Fruit fly (Drosophila melanogaster): ENCODE data around the gene CG18661.

Gene CG18661

DNA sequence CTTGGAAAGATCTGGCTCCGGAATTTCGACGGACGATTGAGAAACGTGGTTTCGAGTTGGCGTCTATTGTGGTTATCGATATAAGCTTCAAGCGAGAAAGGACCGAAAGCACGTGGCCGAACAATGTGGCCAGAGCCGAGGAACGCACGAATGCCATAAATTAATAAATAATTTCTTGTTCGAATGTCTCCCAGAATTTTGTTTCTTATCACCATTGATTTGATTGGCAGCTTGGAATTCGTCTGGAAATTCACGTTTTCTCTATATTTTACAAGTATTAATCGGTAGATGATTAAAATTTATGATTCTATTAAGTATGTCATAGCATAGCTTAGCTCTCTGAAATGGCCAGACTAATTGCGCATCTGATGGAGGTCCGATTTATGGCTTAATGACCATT lies 16.6 kb downstream of the CG18661 start, which contains the start of gene Rcd-1r:
Gene Rcd-1r, minus strand, starts transcription at position 101 of the 400 bp plus-strand sequence.
- no peak for TF ChIP-seq CG17801 (GFP tag; optimal IDR thresholded peaks at IDR 0.05; ENCODE audit: partially characterized antibody)

DNA sequence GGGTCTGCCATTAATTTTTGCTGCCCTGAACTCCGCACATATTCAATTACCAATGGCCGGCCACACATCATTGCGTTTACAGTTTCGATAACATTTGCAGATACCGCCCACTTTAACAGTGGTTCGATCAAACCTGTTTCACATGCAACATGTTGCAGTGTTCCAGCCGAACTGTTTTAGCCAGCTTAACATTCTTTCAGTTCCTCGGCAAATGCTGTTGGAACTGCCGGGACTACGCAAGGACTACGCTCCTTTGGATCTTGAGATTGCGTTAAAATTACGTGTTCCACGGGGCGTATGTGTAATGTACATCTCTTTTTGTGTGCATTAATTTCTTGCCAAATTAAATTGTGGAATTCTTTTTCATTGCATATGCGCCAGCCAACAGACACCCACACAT lies 22.0 kb downstream of the CG18661 start:
- TF ChIP-seq CG17801 (GFP tag; optimal IDR thresholded peaks at IDR 0.05; ENCODE audit: partially characterized antibody) = no peak

DNA sequence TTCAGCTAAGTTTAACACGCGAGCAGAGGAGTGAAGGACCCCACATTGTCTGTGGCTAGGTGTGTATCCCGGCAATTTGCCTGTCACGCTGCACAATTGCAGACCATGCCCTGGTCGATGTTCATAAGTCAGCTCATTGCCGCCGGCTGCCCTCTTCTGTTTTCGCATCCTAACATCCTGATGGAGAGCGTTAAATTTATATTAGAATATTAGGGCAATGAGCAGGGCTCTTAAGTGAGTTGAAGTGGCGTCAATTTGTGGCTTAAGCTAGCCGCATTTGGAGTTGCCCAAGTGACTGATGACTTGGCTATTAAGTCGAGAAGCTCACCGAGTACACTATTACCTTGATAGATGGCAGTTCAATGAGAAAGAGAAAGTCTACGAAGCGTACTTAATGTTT lies 28.8 kb downstream of the CG18661 start:
- TF ChIP-seq CG17801 (GFP tag; optimal IDR thresholded peaks at IDR 0.05; ENCODE audit: partially characterized antibody) = no peak

DNA sequence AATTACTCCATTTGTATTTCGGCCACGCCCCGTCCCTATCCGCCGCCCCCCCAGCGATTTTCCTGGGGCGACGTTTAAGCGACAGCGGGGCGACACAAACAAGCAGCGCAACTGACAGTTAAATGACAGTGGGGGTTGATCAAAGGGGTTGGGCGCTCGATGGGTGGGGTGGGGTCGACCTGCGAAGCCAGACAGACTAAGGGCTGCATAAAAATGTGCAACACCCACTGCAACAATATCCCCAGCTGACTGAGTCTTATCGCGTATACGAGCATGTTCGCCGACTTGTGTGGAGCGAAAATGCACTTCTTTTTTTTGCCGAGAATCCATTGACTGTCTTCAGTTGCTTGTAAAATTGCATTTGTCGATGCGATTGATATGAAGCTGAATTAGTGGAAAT lies 34.3 kb downstream of the CG18661 start, which contains the start of gene CG9582:
Gene CG9582, minus strand, starts transcription at position 101 of the 400 bp plus-strand sequence.
- TF ChIP-seq CG17801 (GFP tag; optimal IDR thresholded peaks at IDR 0.05; ENCODE audit: partially characterized antibody) = no peak

All from ovary, adult (tissue).